Worm (Caenorhabditis elegans): ENCODE results near the gene F46C5.10.

Gene F46C5.10

DNA sequence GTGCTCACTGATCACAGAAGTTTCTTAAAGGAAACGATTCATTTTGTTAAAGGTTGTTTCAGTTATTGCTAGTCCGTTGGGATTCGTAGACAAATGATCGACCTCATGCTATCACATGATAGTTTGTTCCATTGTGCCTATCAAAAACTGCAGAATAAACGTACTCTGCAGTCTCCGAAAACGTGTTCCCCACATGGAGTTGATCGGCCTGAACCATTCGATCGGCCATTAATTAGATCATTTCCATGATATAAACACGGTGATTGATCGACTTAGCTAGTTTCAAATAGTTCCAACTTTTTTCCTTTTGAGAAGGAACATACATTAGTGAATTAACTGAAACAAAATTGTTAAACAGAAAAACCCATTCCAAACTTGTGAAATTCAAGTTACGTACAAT is 3.9 kb upstream of the F46C5.10 start (continued):
- no peak for TF ChIP-seq sem-4 (tag; optimal IDR thresholded peaks at IDR 0.05)
- no peak for TF ChIP-seq elt-3 (tag; optimal IDR thresholded peaks at IDR 0.05)
- TF ChIP-seq skn-1 (tag; optimal IDR thresholded peaks at IDR 0.05): no peak
- no peak for TF ChIP-seq zag-1 (tag; optimal IDR thresholded peaks at IDR 0.05)
- no peak for TF ChIP-seq unc-39 (tag; optimal IDR thresholded peaks at IDR 0.05)
- no peak for TF ChIP-seq alr-1 (tag; optimal IDR thresholded peaks at IDR 0.05)
- TF ChIP-seq F13H6.1 (tag; optimal IDR thresholded peaks at IDR 0.05): no peak
- TF ChIP-seq ztf-1 (GFP tag; conservative IDR thresholded peaks at IDR 0.05): no peak
- TF ChIP-seq sma-9 (GFP tag; optimal IDR thresholded peaks at IDR 0.05): peak; percentile 96
- TF ChIP-seq sma-9 (tag; optimal IDR thresholded peaks at IDR 0.05): no peak
- TF ChIP-seq nhr-6 (tag; optimal IDR thresholded peaks at IDR 0.05): peak; percentile 45
- TF ChIP-seq egl-27 (tag; optimal IDR thresholded peaks at IDR 0.05): no peak
- no peak for TF ChIP-seq mab-5 (tag; optimal IDR thresholded peaks at IDR 0.05)
- TF ChIP-seq ceh-82 (tag; optimal IDR thresholded peaks at IDR 0.05): no peak
- no peak for TF ChIP-seq nhr-23 (tag; optimal IDR thresholded peaks at IDR 0.05)
- TF ChIP-seq ceh-16 (tag; optimal IDR thresholded peaks at IDR 0.05): no peak
- no peak for TF ChIP-seq ama-1 (optimal IDR thresholded peaks at IDR 0.05)
- TF ChIP-seq blmp-1 (tag; optimal IDR thresholded peaks at IDR 0.05; ENCODE audit: insufficient read depth): peak; percentile 53
- no peak for TF ChIP-seq ztf-11 (tag; optimal IDR thresholded peaks at IDR 0.05)
- no peak for TF ChIP-seq snpc-4 (tag; optimal IDR thresholded peaks at IDR 0.05)

DNA sequence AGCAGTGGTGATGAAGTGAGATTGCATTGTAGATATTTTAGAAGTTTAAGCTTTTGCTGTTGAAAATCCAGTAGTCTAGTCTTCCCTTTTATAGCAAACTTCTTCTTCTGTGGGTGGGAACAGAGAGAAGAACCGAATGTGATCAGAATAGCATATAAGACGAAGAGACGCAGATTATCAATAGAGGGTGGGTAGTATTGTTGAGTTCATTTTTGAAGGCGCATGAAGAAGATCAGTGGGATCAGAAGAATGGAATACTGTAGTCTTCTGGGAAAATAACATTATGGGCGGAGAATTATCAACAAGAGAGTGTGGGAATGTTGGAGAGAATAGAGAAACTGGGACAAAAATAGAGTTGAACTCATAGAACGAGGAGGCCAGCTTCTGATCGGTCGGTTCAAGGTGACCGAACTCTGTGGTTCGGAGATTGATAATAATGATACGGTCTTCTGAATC is 2.3 kb upstream of the F46C5.10 start, which contains the start of gene F46C5.1:
Gene F46C5.1, minus strand, starts transcription at position 51 of the 456 bp plus-strand sequence.
- TF ChIP-seq sma-9 (GFP tag; optimal IDR thresholded peaks at IDR 0.05): no peak
- no peak for TF ChIP-seq sma-9 (tag; optimal IDR thresholded peaks at IDR 0.05)
- TF ChIP-seq ztf-4 (tag; optimal IDR thresholded peaks at IDR 0.05): no peak
- no peak for TF ChIP-seq nhr-25 (tag; optimal IDR thresholded peaks at IDR 0.05)
- no peak for TF ChIP-seq lsy-2 (tag; optimal IDR thresholded peaks at IDR 0.05)
- no peak for TF ChIP-seq ama-1 (optimal IDR thresholded peaks at IDR 0.05)
- TF ChIP-seq ztf-1 (GFP tag; conservative IDR thresholded peaks at IDR 0.05): no peak
- TF ChIP-seq nhr-10 (tag; optimal IDR thresholded peaks at IDR 0.05): no peak
- no peak for TF ChIP-seq lin-11 (tag; optimal IDR thresholded peaks at IDR 0.05)
- TF ChIP-seq unc-62 (GFP tag; optimal IDR thresholded peaks at IDR 0.05): no peak
- no peak for TF ChIP-seq unc-55 (GFP tag; optimal IDR thresholded peaks at IDR 0.05)
- TF ChIP-seq skn-1 (tag; optimal IDR thresholded peaks at IDR 0.05): no peak
- no peak for TF ChIP-seq aly-2 (tag; optimal IDR thresholded peaks at IDR 0.05)
- TF ChIP-seq ceh-82 (tag; optimal IDR thresholded peaks at IDR 0.05): no peak
- no peak for TF ChIP-seq nhr-12 (tag; optimal IDR thresholded peaks at IDR 0.05)
- TF ChIP-seq egl-27 (tag; optimal IDR thresholded peaks at IDR 0.05): no peak
- no peak for TF ChIP-seq nhr-11 (tag; optimal IDR thresholded peaks at IDR 0.05)
- no peak for TF ChIP-seq nhr-77 (tag; optimal IDR thresholded peaks at IDR 0.05)

DNA sequence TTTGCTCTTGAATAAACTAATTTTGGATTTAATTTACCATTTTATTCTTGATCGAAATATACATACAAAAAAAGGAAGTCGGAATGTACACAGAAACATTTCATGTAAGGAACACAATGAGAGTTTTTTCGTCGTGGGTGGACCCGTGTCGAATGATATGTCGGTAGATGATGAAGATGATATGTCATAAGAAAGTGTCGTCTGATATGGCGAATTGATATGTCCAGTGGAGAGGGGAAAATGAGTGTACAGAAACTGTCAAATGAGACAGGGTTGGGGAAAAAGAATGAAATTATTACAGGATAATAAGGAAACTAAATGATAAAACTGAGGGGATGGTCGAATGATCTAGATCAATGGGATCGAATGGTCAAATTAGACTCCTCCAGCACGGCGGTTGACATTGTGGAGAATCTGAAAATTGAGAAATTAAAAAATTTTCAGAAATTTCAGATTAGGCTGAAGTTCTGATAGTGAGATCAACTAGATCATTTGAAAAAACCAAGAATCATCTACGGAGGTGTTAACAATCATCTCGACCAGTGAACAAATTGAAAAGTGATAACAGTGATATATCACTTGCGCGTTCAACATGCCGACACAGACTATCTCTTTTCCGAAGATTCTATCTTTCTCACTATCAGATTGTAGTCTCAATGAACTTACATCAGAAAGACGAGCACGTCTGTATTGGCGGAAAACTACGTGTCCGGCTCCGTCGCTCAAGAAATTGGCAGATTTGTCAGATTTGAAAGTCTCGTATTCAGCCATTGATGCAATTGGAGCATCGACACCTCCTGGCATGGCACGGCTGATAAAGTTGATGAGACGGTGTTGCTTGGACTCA is 1.5 kb upstream of the F46C5.10 start:
- TF ChIP-seq lsy-2 (tag; optimal IDR thresholded peaks at IDR 0.05): no peak
- TF ChIP-seq nhr-129 (tag; optimal IDR thresholded peaks at IDR 0.05): peak; percentile 1
- TF ChIP-seq nhr-77 (tag; optimal IDR thresholded peaks at IDR 0.05): no peak
- peak; percentile 89 for TF ChIP-seq nhr-21 (tag; optimal IDR thresholded peaks at IDR 0.05)
- TF ChIP-seq ceh-16 (tag; optimal IDR thresholded peaks at IDR 0.05): no peak
- TF ChIP-seq fos-1 (tag; optimal IDR thresholded peaks at IDR 0.05): peak; percentile 37
- peak; percentile 93 for TF ChIP-seq ama-1 (optimal IDR thresholded peaks at IDR 0.05)
- TF ChIP-seq blmp-1 (tag; optimal IDR thresholded peaks at IDR 0.05; ENCODE audit: insufficient read depth): peak; percentile 10
- TF ChIP-seq nhr-10 (tag; optimal IDR thresholded peaks at IDR 0.05): no peak
- TF ChIP-seq nhr-25 (tag; optimal IDR thresholded peaks at IDR 0.05): peak; percentile 49
- no peak for TF ChIP-seq nhr-11 (tag; optimal IDR thresholded peaks at IDR 0.05)
- no peak for TF ChIP-seq unc-39 (tag; optimal IDR thresholded peaks at IDR 0.05)
- TF ChIP-seq sma-9 (GFP tag; optimal IDR thresholded peaks at IDR 0.05): peak; percentile 78
- no peak for TF ChIP-seq sma-9 (tag; optimal IDR thresholded peaks at IDR 0.05)
- no peak for TF ChIP-seq mbf-1 (tag; optimal IDR thresholded peaks at IDR 0.05)
- TF ChIP-seq mdl-1 (tag; optimal IDR thresholded peaks at IDR 0.05): no peak
- TF ChIP-seq Y55F3AM.14 (GFP tag; optimal IDR thresholded peaks at IDR 0.05): no peak
- peak; percentile 39 for TF ChIP-seq ztf-4 (tag; optimal IDR thresholded peaks at IDR 0.05)
- TF ChIP-seq zag-1 (tag; optimal IDR thresholded peaks at IDR 0.05): no peak
- TF ChIP-seq dmd-4 (tag; optimal IDR thresholded peaks at IDR 0.05): no peak
- TF ChIP-seq ztf-11 (tag; optimal IDR thresholded peaks at IDR 0.05): no peak
- TF ChIP-seq ZK546.5 (tag; optimal IDR thresholded peaks at IDR 0.05): no peak
- no peak for TF ChIP-seq nhr-6 (tag; optimal IDR thresholded peaks at IDR 0.05)
- TF ChIP-seq sma-3 (GFP tag; optimal IDR thresholded peaks at IDR 0.05): peak; percentile 14
- no peak for TF ChIP-seq aly-2 (tag; optimal IDR thresholded peaks at IDR 0.05)
